Worm (Caenorhabditis elegans) whole organism, L3 larva: ENCODE results near the gene srr-8.

ENCODE experiments used
- ZK546.5 ChIP-seq: sonication (generic microtip); optimal IDR thresholded peaks from 2 replicates; lab custom pipeline; 2017; ENCODE audit warnings: missing biosample characterization, missing genetic modification characterization
- aly-2 ChIP-seq: fragments of 150-350 bp; optimal IDR thresholded peaks from 2 replicates; lab custom pipeline; 2014; ENCODE audit warnings: missing biosample characterization, missing genetic modification characterization
- ceh-28 ChIP-seq: fragments of 150-350 bp; optimal IDR thresholded peaks from 2 replicates; lab custom pipeline; 2014; ENCODE audit warnings: missing biosample characterization, missing genetic modification reagents, missing genetic modification characterization
- ceh-82 ChIP-seq: fragments of 150-350 bp; optimal IDR thresholded peaks from 2 replicates; lab custom pipeline; 2014; ENCODE audit warnings: missing biosample characterization, missing genetic modification characterization
- egl-5 ChIP-seq: fragments of 150-350 bp; optimal IDR thresholded peaks from 2 replicates; lab custom pipeline; 2017; ENCODE audit warnings: missing biosample characterization, missing genetic modification reagents, missing genetic modification characterization, inconsistent platforms
- elt-1 ChIP-seq: fragments of 150-350 bp; optimal IDR thresholded peaks from 2 replicates; lab custom pipeline; 2014; ENCODE audit warnings: missing biosample characterization, missing genetic modification characterization
- elt-2 ChIP-seq: sonication (generic microtip); optimal IDR thresholded peaks from 2 replicates; lab custom pipeline; 2016; ENCODE audit warnings: missing genetic modification reagents, mild to moderate bottlenecking, missing genetic modification characterization, missing compliant biosample characterization
- eor-1 ChIP-seq, 2 experiments: fragments of 150-350 bp; optimal IDR thresholded peaks; 2 replicates each; lab custom pipeline; 2014 to 2018; ENCODE audit warnings: missing biosample characterization in 2 of 2, missing genetic modification characterization in 2 of 2
- fos-1 ChIP-seq: fragments of 150-350 bp; optimal IDR thresholded peaks from 2 replicates; lab custom pipeline; 2014; ENCODE audit warnings: missing biosample characterization, missing genetic modification characterization
- hmg-11 ChIP-seq: sonication (generic microtip); optimal IDR thresholded peaks from 2 replicates; lab custom pipeline; 2016; ENCODE audit warnings: missing genetic modification characterization, missing compliant biosample characterization
- jun-1 ChIP-seq: fragments of 150-350 bp; optimal IDR thresholded peaks from 2 replicates; lab custom pipeline; 2014; ENCODE audit warnings: missing biosample characterization, missing genetic modification reagents, missing genetic modification characterization
- lin-15B ChIP-seq: fragments of 150-350 bp; optimal IDR thresholded peaks from 2 replicates; lab custom pipeline; 2014; ENCODE audit warnings: missing biosample characterization, missing genetic modification characterization
- lin-39 ChIP-seq: fragments of 150-350 bp; optimal IDR thresholded peaks from 2 replicates; lab custom pipeline; 2018; ENCODE audit warnings: missing biosample characterization, missing genetic modification reagents, missing genetic modification characterization
- lsy-12 ChIP-seq: sonication (generic microtip); optimal IDR thresholded peaks from 2 replicates; lab custom pipeline; 2016; ENCODE audit warnings: mild to moderate bottlenecking, missing genetic modification characterization, missing compliant biosample characterization
- nfya-1 ChIP-seq: sonication (generic microtip); optimal IDR thresholded peaks from 2 replicates; lab custom pipeline; 2017; ENCODE audit warnings: missing genetic modification characterization, mild to moderate bottlenecking, missing compliant biosample characterization, antibody characterized with exemption, moderate library complexity; ENCODE audit not compliant: insufficient read depth
- nhr-11 ChIP-seq: fragments of 150-350 bp; optimal IDR thresholded peaks from 2 replicates; lab custom pipeline; 2014; ENCODE audit warnings: missing biosample characterization, missing genetic modification characterization
- nhr-23 ChIP-seq: fragments of 150-350 bp; optimal IDR thresholded peaks from 2 replicates; lab custom pipeline; 2014; ENCODE audit warnings: missing biosample characterization, missing genetic modification reagents, missing genetic modification characterization
- nhr-237 ChIP-seq: fragments of 150-350 bp; optimal IDR thresholded peaks from 2 replicates; lab custom pipeline; 2014; ENCODE audit warnings: missing biosample characterization, missing genetic modification characterization
- nhr-25 ChIP-seq: sonication (generic microtip); optimal IDR thresholded peaks from 2 replicates; lab custom pipeline; 2017; ENCODE audit warnings: missing biosample characterization, missing genetic modification characterization
- nhr-28 ChIP-seq: fragments of 150-350 bp; optimal IDR thresholded peaks from 2 replicates; lab custom pipeline; 2014; ENCODE audit warnings: missing biosample characterization, missing genetic modification characterization
- nhr-43 ChIP-seq: sonication (generic microtip); optimal IDR thresholded peaks from 2 replicates; lab custom pipeline; 2016; ENCODE audit warnings: mild to moderate bottlenecking, missing genetic modification characterization, missing compliant biosample characterization; ENCODE audit not compliant: poor library complexity, severe bottlenecking
- nhr-67 ChIP-seq: fragments of 150-350 bp; optimal IDR thresholded peaks from 2 replicates; lab custom pipeline; 2014; ENCODE audit warnings: missing biosample characterization, missing genetic modification characterization
- nhr-76 ChIP-seq: fragments of 150-350 bp; sonication (generic microtip); optimal IDR thresholded peaks from 5 replicates; lab custom pipeline; 2014; ENCODE audit warnings: missing biosample characterization, missing genetic modification characterization
- nhr-77 ChIP-seq: fragments of 150-350 bp; optimal IDR thresholded peaks from 2 replicates; lab custom pipeline; 2014; ENCODE audit warnings: missing biosample characterization, missing genetic modification characterization
- pha-4 ChIP-seq: fragments of 150-350 bp; optimal IDR thresholded peaks from 2 replicates; lab custom pipeline; 2014; ENCODE audit warnings: missing biosample characterization, missing genetic modification reagents, missing genetic modification characterization
- pqm-1 ChIP-seq: fragments of 150-350 bp; optimal IDR thresholded peaks from 2 replicates; lab custom pipeline; 2017; ENCODE audit warnings: missing biosample characterization, missing genetic modification characterization, inconsistent platforms
- sea-2 ChIP-seq: fragments of 150-350 bp; sonication (generic microtip); optimal IDR thresholded peaks from 4 replicates; lab custom pipeline; 2014; ENCODE audit warnings: missing biosample characterization, missing genetic modification reagents, missing genetic modification characterization
- snpc-4 ChIP-seq: fragments of 150-350 bp; optimal IDR thresholded peaks from 2 replicates; lab custom pipeline; 2014; ENCODE audit warnings: missing biosample characterization, missing genetic modification characterization
- tbx-2 ChIP-seq: sonication (generic microtip); optimal IDR thresholded peaks from 2 replicates; lab custom pipeline; 2016; ENCODE audit warnings: mild to moderate bottlenecking, missing genetic modification characterization, missing compliant biosample characterization
- unc-62 ChIP-seq: fragments of 150-350 bp; sonication (generic microtip); optimal IDR thresholded peaks from 4 replicates; lab custom pipeline; 2014; ENCODE audit warnings: missing biosample characterization, missing genetic modification reagents, missing genetic modification characterization
- zag-1 ChIP-seq: fragments of 150-350 bp; optimal IDR thresholded peaks from 2 replicates; lab custom pipeline; 2014; ENCODE audit warnings: missing biosample characterization, missing genetic modification characterization
- ztf-11 ChIP-seq: fragments of 150-350 bp; optimal IDR thresholded peaks from 2 replicates; lab custom pipeline; 2014; ENCODE audit warnings: missing biosample characterization, missing genetic modification characterization
- ztf-4 ChIP-seq: fragments of 150-350 bp; optimal IDR thresholded peaks from 2 replicates; lab custom pipeline; 2014; ENCODE audit warnings: missing biosample characterization, missing genetic modification characterization

Gene srr-8

ce11 chrV:5001386-5001785 is at the start of gene srr-8:
srr-8 (plus strand) TSS chrV:5001686.
- TF ChIP-seq sea-2 (no peak), nfya-1 (no peak), nhr-67 (tag; lab: Kevin White, UChicago) (no peak), fos-1 (tag; lab: Kevin White, UChicago) (no peak), nhr-237 (no peak), pha-4 (tag; lab: Kevin White, UChicago) (no peak), ceh-82 (tag; lab: Kevin White, UChicago) (no peak), nhr-76 (tag; lab: Kevin White, UChicago) (no peak), nhr-77 (tag; lab: Kevin White, UChicago) (no peak), nhr-43 (tag; lab: Kevin White, UChicago) (no peak), snpc-4 (tag; lab: Kevin White, UChicago) (no peak), nhr-23 (tag; lab: Kevin White, UChicago) (no peak), zag-1 (no peak), elt-2 (tag; lab: Kevin White, UChicago) (no peak)

ce11 chrV:4956529-4956928 is 45.0 kb upstream of the srr-8 start, which contains the start of gene str-208:
str-208 (plus strand) TSS chrV:4956829.
- TF ChIP-seq snpc-4 (tag; lab: Kevin White, UChicago) = no peak
- TF ChIP-seq nhr-67 (tag; lab: Kevin White, UChicago) = no peak
- no peak for TF ChIP-seq ceh-28 (tag; lab: Kevin White, UChicago)
- TF ChIP-seq lsy-12 (tag; lab: Kevin White, UChicago) = no peak
- TF ChIP-seq eor-1 (tag; optimal IDR thresholded peaks at IDR 0.05; lab: Kevin White, UChicago) = no peak
- TF ChIP-seq, all 47 proteins: peak for 0

- TF ChIP-seq tbx-2 = no peak
- no peak for TF ChIP-seq elt-2 (tag; lab: Kevin White, UChicago)
- no peak for TF ChIP-seq snpc-4 (tag; lab: Kevin White, UChicago)
- TF ChIP-seq ceh-28 (tag; lab: Kevin White, UChicago) = no peak
- TF ChIP-seq nhr-237 = no peak
- no peak for TF ChIP-seq lin-15B (tag; lab: Kevin White, UChicago)
- no peak for TF ChIP-seq eor-1 (tag; optimal IDR thresholded peaks at IDR 0.05; lab: Kevin White, UChicago)
- TF ChIP-seq nhr-76 (tag; lab: Kevin White, UChicago) = no peak
- no peak for TF ChIP-seq nhr-11 (tag; lab: Kevin White, UChicago)
- TF ChIP-seq nhr-25 (tag; lab: Kevin White, UChicago) = no peak
- no peak for TF ChIP-seq fos-1 (tag; lab: Kevin White, UChicago)
- no peak for TF ChIP-seq nhr-77 (tag; lab: Kevin White, UChicago)
- no peak for TF ChIP-seq ztf-4 (tag; lab: Kevin White, UChicago)
- TF ChIP-seq, all 47 proteins: peak for 0
Measured at ce11 chrV:4957619-4958018, 43.9 kb upstream of the srr-8 start.

- no peak for TF ChIP-seq sea-2
- TF ChIP-seq ztf-11 = no peak
- TF ChIP-seq eor-1 (tag; optimal IDR thresholded peaks at IDR 0.05; lab: Kevin White, UChicago) = no peak
- TF ChIP-seq ztf-4 (tag; lab: Kevin White, UChicago) = no peak
- TF ChIP-seq ceh-28 (tag; lab: Kevin White, UChicago) = no peak
- TF ChIP-seq nhr-28 (tag; lab: Kevin White, UChicago) = no peak
- TF ChIP-seq lin-39 (tag; lab: Kevin White, UChicago) = no peak
- TF ChIP-seq tbx-2 = no peak
- TF ChIP-seq unc-62 (GFP tag; lab: Kevin White, UChicago) = no peak
- no peak for TF ChIP-seq nhr-43 (tag; lab: Kevin White, UChicago)
- TF ChIP-seq nhr-77 (tag; lab: Kevin White, UChicago) = no peak
- TF ChIP-seq lsy-12 (tag; lab: Kevin White, UChicago) = no peak
- TF ChIP-seq zag-1 = no peak
- no peak for TF ChIP-seq nhr-237
Measured at ce11 chrV:4960686-4961085, 40.8 kb upstream of the srr-8 start.

- peak; percentile 11 for TF ChIP-seq lin-39 (tag; lab: Kevin White, UChicago)
- TF ChIP-seq hmg-11 (tag; lab: Kevin White, UChicago) = peak; percentile 5
- TF ChIP-seq fos-1 (tag; lab: Kevin White, UChicago) = no peak
- TF ChIP-seq nhr-23 (tag; lab: Kevin White, UChicago) = no peak
- TF ChIP-seq ceh-82 (tag; lab: Kevin White, UChicago) = no peak
- no peak for TF ChIP-seq aly-2 (tag; lab: Kevin White, UChicago)
- no peak for TF ChIP-seq nhr-43 (tag; lab: Kevin White, UChicago)
- TF ChIP-seq pqm-1 (tag; lab: Kevin White, UChicago) = no peak
- TF ChIP-seq nhr-28 (tag; lab: Kevin White, UChicago) = no peak
- TF ChIP-seq jun-1 = no peak
- no peak for TF ChIP-seq nhr-77 (tag; lab: Kevin White, UChicago)
- TF ChIP-seq pha-4 (tag; lab: Kevin White, UChicago) = peak; percentile 32
- TF ChIP-seq sea-2 = no peak
- TF ChIP-seq ZK546.5 (tag; lab: Kevin White, UChicago) = no peak
- TF ChIP-seq eor-1 (tag; optimal IDR thresholded peaks at IDR 0.05; lab: Kevin White, UChicago) = no peak
- no peak for TF ChIP-seq tbx-2
- no peak for TF ChIP-seq nhr-237
- no peak for TF ChIP-seq elt-1 (tag; lab: Kevin White, UChicago)
- TF ChIP-seq ztf-11 = no peak
- TF ChIP-seq egl-5 (tag; lab: Kevin White, UChicago) = peak; percentile 75
- TF ChIP-seq ceh-28 (tag; lab: Kevin White, UChicago) = no peak
Measured at ce11 chrV:4962968-4963367, 38.5 kb upstream of the srr-8 start, which contains the start of gene tam-1. tam-1 (minus strand) TSS chrV:4963102.
